In genomic region chr2L:2830341-2830800, dm6 we compare ENCODE assay signal across 1 fruit fly cellular context.
TF ChIP-seq lines count a peak whose summit lies in the region.

No protein-coding gene starts in this region.

TF ChIP-seq in whole organism, embryonic, 481 proteins besides CTCF, POLR2A, EP300 and RAD21 (continued from another document and continues in another):
- TF ChIP-seq CG8944 (GFP tag; optimal IDR thresholded peaks at IDR 0.05; lab: Kevin White, UChicago) (no peak), Hr3 (GFP tag; optimal IDR thresholded peaks at IDR 0.05; lab: Kevin White, UChicago) (peak; percentile 82), pros (GFP tag; optimal IDR thresholded peaks at IDR 0.05; lab: Kevin White, UChicago) (peak; percentile 6), CG10209 (GFP tag; optimal IDR thresholded peaks at IDR 0.05; lab: Kevin White, UChicago) (peak; percentile 89), Dek (tag; optimal IDR thresholded peaks at IDR 0.05; lab: Kevin White, UChicago) (peak; percentile 76), Pdp1 (GFP tag; optimal IDR thresholded peaks at IDR 0.05; lab: Kevin White, UChicago) (peak; percentile 65 to 74), pita (GFP tag; optimal IDR thresholded peaks at IDR 0.05; lab: Kevin White, UChicago) (no peak), CG15696 (tag; optimal IDR thresholded peaks at IDR 0.05; lab: Kevin White, UChicago) (peak; percentile 86), Lim3 (GFP tag; IDR thresholded peaks at IDR 0.05; lab: Robert Waterston, UW) (no peak), Antp (GFP tag; optimal IDR thresholded peaks at IDR 0.05; lab: Kevin White, UChicago) (peak; percentile 7), CG17568 (GFP tag; optimal IDR thresholded peaks at IDR 0.05; lab: Kevin White, UChicago) (peak; percentile 83), CG8359 (GFP tag; optimal IDR thresholded peaks at IDR 0.05; lab: Kevin White, UChicago; ENCODE audit: borderline replicate concordance) (peak; percentile 83), kah (GFP tag; optimal IDR thresholded peaks at IDR 0.05; lab: Kevin White, UChicago) (peak; percentile 71), Ssrp (tag; optimal IDR thresholded peaks at IDR 0.05; lab: Kevin White, UChicago) (peak; percentile 92), Vsx1 (GFP tag; optimal IDR thresholded peaks at IDR 0.05; lab: Kevin White, UChicago) (peak; percentile 77), pnt (GFP tag; optimal IDR thresholded peaks at IDR 0.05; lab: Kevin White, UChicago) (peak; percentile 36), Kr (GFP tag; optimal IDR thresholded peaks at IDR 0.05; lab: Kevin White, UChicago) (peak; percentile 49), CG7556 (GFP tag; optimal IDR thresholded peaks at IDR 0.05; lab: Kevin White, UChicago) (peak; percentile 97), CG15479 (GFP tag; optimal IDR thresholded peaks at IDR 0.05; lab: Kevin White, UChicago) (no peak), CG17328 (GFP tag; IDR thresholded peaks at IDR 0.05; lab: Robert Waterston, UW) (no peak; the same call in none of the 2 replicates), CG7963 (GFP tag; IDR thresholded peaks at IDR 0.05; lab: Robert Waterston, UW; ENCODE audit: partially characterized antibody) (no peak), CG7271 (tag; optimal IDR thresholded peaks at IDR 0.05; lab: Kevin White, UChicago) (no peak), eyg (GFP tag; optimal IDR thresholded peaks at IDR 0.05; lab: Kevin White, UChicago) (no peak), CG17612 (GFP tag; IDR thresholded peaks at IDR 0.05; lab: Robert Waterston, UW) (peak; percentile 39; the same call in 1 of the 2 replicates), Fer1 (GFP tag; optimal IDR thresholded peaks at IDR 0.05; lab: Kevin White, UChicago) (peak; percentile 89), cato (GFP tag; optimal IDR thresholded peaks at IDR 0.05; lab: Kevin White, UChicago; ENCODE audit: borderline replicate concordance) (peak; percentile 55), CG2712 (tag; optimal IDR thresholded peaks at IDR 0.05; lab: Kevin White, UChicago) (peak; percentile 95), bsh (GFP tag; optimal IDR thresholded peaks at IDR 0.05; lab: Kevin White, UChicago) (peak; percentile 85 to 93), danr (GFP tag; IDR thresholded peaks at IDR 0.05; lab: Robert Waterston, UW) (peak; percentile 78), so (GFP tag; IDR thresholded peaks at IDR 0.05; lab: Robert Waterston, UW) (peak; percentile 82), CG10979 (tag; optimal IDR thresholded peaks at IDR 0.05; lab: Kevin White, UChicago) (peak; percentile 96), Bgb (GFP tag; IDR thresholded peaks at IDR 0.05; lab: Robert Waterston, UW; ENCODE audit: partially characterized antibody) (no peak), cwo (GFP tag; optimal IDR thresholded peaks at IDR 0.05; lab: Kevin White, UChicago) (peak; percentile 77), CG7928 (GFP tag; optimal IDR thresholded peaks at IDR 0.05; lab: Kevin White, UChicago) (peak; percentile 68), CG18262 (tag; optimal IDR thresholded peaks at IDR 0.05; lab: Kevin White, UChicago) (peak; percentile 98), Jarid2 (GFP tag; optimal IDR thresholded peaks at IDR 0.05; lab: Kevin White, UChicago) (peak; percentile 42), CG8388 (GFP tag; optimal IDR thresholded peaks at IDR 0.05; lab: Kevin White, UChicago) (peak; percentile 87), Tbp (GFP tag; optimal IDR thresholded peaks at IDR 0.05; lab: Kevin White, UChicago) (no peak), CG6765 (GFP tag; optimal IDR thresholded peaks at IDR 0.05; lab: Kevin White, UChicago) (peak; percentile 87), CG13894 (tag; optimal IDR thresholded peaks at IDR 0.05; lab: Kevin White, UChicago) (peak; percentile 8), ewg (GFP tag; optimal IDR thresholded peaks at IDR 0.05; lab: Kevin White, UChicago) (peak; percentile 77), CHES-1-like (GFP tag; optimal IDR thresholded peaks at IDR 0.05; lab: Kevin White, UChicago) (peak; percentile 50), CG33213 (GFP tag; optimal IDR thresholded peaks at IDR 0.05; lab: Kevin White, UChicago) (peak; percentile 47), gfzf (GFP tag; optimal IDR thresholded peaks at IDR 0.05; lab: Kevin White, UChicago) (no peak), ac (GFP tag; optimal IDR thresholded peaks at IDR 0.05; lab: Kevin White, UChicago) (peak; percentile 59), Hr78 (GFP tag; optimal IDR thresholded peaks at IDR 0.05; lab: Kevin White, UChicago) (peak in 1 of 2 experiments; percentile 80), nerfin-2 (GFP tag; IDR thresholded peaks at IDR 0.05; lab: Robert Waterston, UW; ENCODE audit: partially characterized antibody) (no peak), dpn (GFP tag; optimal IDR thresholded peaks at IDR 0.05; lab: Kevin White, UChicago) (peak; percentile 70 to 79), CG13287 (GFP tag; IDR thresholded peaks at IDR 0.05; lab: Robert Waterston, UW; ENCODE audit: partially characterized antibody) (no peak), hth (optimal IDR thresholded peaks at IDR 0.05; lab: Kevin White, UChicago) (no peak), wek (GFP tag; optimal IDR thresholded peaks at IDR 0.05; lab: Kevin White, UChicago) (no peak), CG4854 (GFP tag; optimal IDR thresholded peaks at IDR 0.05; lab: Kevin White, UChicago) (peak; percentile 76), sens (GFP tag; lab: Kevin White, UChicago) (peak; percentile 96), Dp (GFP tag; optimal IDR thresholded peaks at IDR 0.05; lab: Kevin White, UChicago) (no peak), sens-2 (GFP tag; IDR thresholded peaks at IDR 0.05; lab: Robert Waterston, UW) (no peak; the same call in 1 of the 2 replicates), bbx (GFP tag; IDR thresholded peaks at IDR 0.05; lab: Robert Waterston, UW; ENCODE audit: partially characterized antibody) (no peak), wdn (GFP tag; IDR thresholded peaks at IDR 0.05; lab: Robert Waterston, UW) (no peak), CG15011 (GFP tag; optimal IDR thresholded peaks at IDR 0.05; lab: Kevin White, UChicago) (peak; percentile 86), pfk (GFP tag; optimal IDR thresholded peaks at IDR 0.05; lab: Kevin White, UChicago) (no peak), CG11247 (GFP tag; IDR thresholded peaks at IDR 0.05; lab: Robert Waterston, UW) (peak; percentile 56), CG33557 (GFP tag; optimal IDR thresholded peaks at IDR 0.05; lab: Kevin White, UChicago) (peak; percentile 92), emc (GFP tag; optimal IDR thresholded peaks at IDR 0.05; lab: Kevin White, UChicago) (no peak), vfl (GFP tag; optimal IDR thresholded peaks at IDR 0.05; lab: Kevin White, UChicago) (peak; percentile 59), z (GFP tag; IDR thresholded peaks at IDR 0.05; lab: Robert Waterston, UW) (no peak), Chrac-16 (GFP tag; optimal IDR thresholded peaks at IDR 0.05; lab: Kevin White, UChicago) (peak; percentile 77), Myb (GFP tag; optimal IDR thresholded peaks at IDR 0.05; lab: Kevin White, UChicago) (peak; percentile 6), CG4820 (GFP tag; optimal IDR thresholded peaks at IDR 0.05; lab: Kevin White, UChicago) (peak; percentile 89), klu (GFP tag; IDR thresholded peaks at IDR 0.05; lab: Robert Waterston, UW) (peak; percentile 75; the same call in 1 of the 2 replicates), CG6254 (GFP tag; optimal IDR thresholded peaks at IDR 0.05; lab: Kevin White, UChicago) (peak; percentile 86), D19B (GFP tag; optimal IDR thresholded peaks at IDR 0.05; lab: Kevin White, UChicago) (peak; percentile 71), TFAM (GFP tag; optimal IDR thresholded peaks at IDR 0.05; lab: Kevin White, UChicago) (no peak), Sox102F (GFP tag; optimal IDR thresholded peaks at IDR 0.05; lab: Kevin White, UChicago) (peak; percentile 88), Fer2 (tag; optimal IDR thresholded peaks at IDR 0.05; lab: Kevin White, UChicago) (peak; percentile 63), CG10366 (GFP tag; IDR thresholded peaks at IDR 0.05; lab: Robert Waterston, UW) (peak; percentile 72), Bteb2 (GFP tag; optimal IDR thresholded peaks at IDR 0.05; lab: Kevin White, UChicago) (peak; percentile 66), CG31388 (GFP tag; optimal IDR thresholded peaks at IDR 0.05; lab: Kevin White, UChicago) (peak; percentile 41), CG1024 (GFP tag; IDR thresholded peaks at IDR 0.05; lab: Robert Waterston, UW) (no peak), fru (optimal IDR thresholded peaks at IDR 0.05; lab: Kevin White, UChicago) (no peak), crol (GFP tag; IDR thresholded peaks at IDR 0.05; lab: Robert Waterston, UW) (0 out of 2 replicates have a peak, but pooled peaks have one; percentile 1), da (GFP tag; optimal IDR thresholded peaks at IDR 0.05; lab: Kevin White, UChicago) (no peak), CG34422 (GFP tag; IDR thresholded peaks at IDR 0.05; lab: Robert Waterston, UW) (peak; percentile 69; the same call in 2 of the 3 replicates), chif (GFP tag; optimal IDR thresholded peaks at IDR 0.05; lab: Kevin White, UChicago) (peak; percentile 36 to 81), CG18619 (GFP tag; optimal IDR thresholded peaks at IDR 0.05; lab: Kevin White, UChicago) (peak; percentile 89), Hr51 (GFP tag; optimal IDR thresholded peaks at IDR 0.05; lab: Kevin White, UChicago) (peak; percentile 64 to 93), Meics (GFP tag; optimal IDR thresholded peaks at IDR 0.05; lab: Kevin White, UChicago) (peak; percentile 92), dmrt99B (tag; optimal IDR thresholded peaks at IDR 0.05; lab: Kevin White, UChicago) (peak; percentile 93), gcm2 (GFP tag; optimal IDR thresholded peaks at IDR 0.05; lab: Kevin White, UChicago) (peak; percentile 72), unpg (GFP tag; optimal IDR thresholded peaks at IDR 0.05; lab: Kevin White, UChicago) (peak; percentile 88), p53 (GFP tag; optimal IDR thresholded peaks at IDR 0.05; lab: Kevin White, UChicago) (no peak), kni (GFP tag; optimal IDR thresholded peaks at IDR 0.05; lab: Kevin White, UChicago) (peak; percentile 82), zf30C (GFP tag; optimal IDR thresholded peaks at IDR 0.05; lab: Kevin White, UChicago) (peak; percentile 80), CG10321 (GFP tag; IDR thresholded peaks at IDR 0.05; lab: Robert Waterston, UW) (peak; percentile 31; the same call in 1 of the 2 replicates), CG9727 (GFP tag; optimal IDR thresholded peaks at IDR 0.05; lab: Kevin White, UChicago) (peak; percentile 97), CG5180 (GFP tag; optimal IDR thresholded peaks at IDR 0.05; lab: Kevin White, UChicago) (peak; percentile 77), PHDP (tag; optimal IDR thresholded peaks at IDR 0.05; lab: Kevin White, UChicago) (peak; percentile 85), tin (GFP tag; optimal IDR thresholded peaks at IDR 0.05; lab: Kevin White, UChicago) (peak; percentile 89), CG10147 (GFP tag; optimal IDR thresholded peaks at IDR 0.05; lab: Kevin White, UChicago) (peak; percentile 93), CG1832 (GFP tag; optimal IDR thresholded peaks at IDR 0.05; lab: Kevin White, UChicago) (no peak), sima (GFP tag; optimal IDR thresholded peaks at IDR 0.05; lab: Kevin White, UChicago) (no peak), CG4617 (GFP tag; optimal IDR thresholded peaks at IDR 0.05; lab: Kevin White, UChicago; ENCODE audit: borderline replicate concordance) (peak; percentile 25), CG34376 (GFP tag; optimal IDR thresholded peaks at IDR 0.05; lab: Kevin White, UChicago) (peak; percentile 29), CG2116 (GFP tag; optimal IDR thresholded peaks at IDR 0.05; lab: Kevin White, UChicago) (peak; percentile 62), fd64A (GFP tag; optimal IDR thresholded peaks at IDR 0.05; lab: Kevin White, UChicago) (peak; percentile 46), CG14050 (GFP tag; IDR thresholded peaks at IDR 0.05; lab: Robert Waterston, UW) (peak; percentile 57; the same call in 2 of the 3 replicates), Rx (GFP tag; IDR thresholded peaks at IDR 0.05; lab: Robert Waterston, UW) (0 out of 2 replicates have a peak, but pooled peaks have one; percentile 28), Sox100B (GFP tag; optimal IDR thresholded peaks at IDR 0.05; lab: Kevin White, UChicago) (peak; percentile 97), CG9817 (tag; optimal IDR thresholded peaks at IDR 0.05; lab: Kevin White, UChicago) (peak; percentile 75), ssp (GFP tag; IDR thresholded peaks at IDR 0.05; lab: Robert Waterston, UW) (peak; percentile 65), CG11695 (GFP tag; IDR thresholded peaks at IDR 0.05; lab: Robert Waterston, UW) (peak; percentile 88), CG16815 (GFP tag; optimal IDR thresholded peaks at IDR 0.05; lab: Kevin White, UChicago) (peak; percentile 85), CG8924 (tag; optimal IDR thresholded peaks at IDR 0.05; lab: Kevin White, UChicago) (peak; percentile 94), sr (GFP tag; IDR thresholded peaks at IDR 0.05; lab: Robert Waterston, UW) (no peak), CG2875 (GFP tag; optimal IDR thresholded peaks at IDR 0.05; lab: Kevin White, UChicago) (peak; percentile 83), lov (optimal IDR thresholded peaks at IDR 0.05; lab: Kevin White, UChicago) (no peak), lov (GFP tag; IDR thresholded peaks at IDR 0.05; lab: Robert Waterston, UW) (no peak), kay (GFP tag; optimal IDR thresholded peaks at IDR 0.05; lab: Kevin White, UChicago) (peak; percentile 79), GATAe (GFP tag; conservative IDR thresholded peaks at IDR 0.05; lab: Robert Waterston, UW) (no peak), gsb (GFP tag; IDR thresholded peaks at IDR 0.05; lab: Robert Waterston, UW) (peak; percentile 35; the same call in 1 of the 2 replicates), prd (optimal IDR thresholded peaks at IDR 0.05; lab: Kevin White, UChicago) (no peak), prd (GFP tag; IDR thresholded peaks at IDR 0.05; lab: Robert Waterston, UW) (peak; percentile 82), CG9609 (GFP tag; optimal IDR thresholded peaks at IDR 0.05; lab: Kevin White, UChicago) (no peak), CG17802 (tag; optimal IDR thresholded peaks at IDR 0.05; lab: Kevin White, UChicago) (peak; percentile 27), sqz (GFP tag; optimal IDR thresholded peaks at IDR 0.05; lab: Kevin White, UChicago) (peak; percentile 74), CG3065 (GFP tag; optimal IDR thresholded peaks at IDR 0.05; lab: Kevin White, UChicago) (peak; percentile 17), CG4360 (GFP tag; IDR thresholded peaks at IDR 0.05; lab: Robert Waterston, UW) (no peak), Mes4 (GFP tag; optimal IDR thresholded peaks at IDR 0.05; lab: Kevin White, UChicago) (no peak), Sry-β (GFP tag; optimal IDR thresholded peaks at IDR 0.05; lab: Kevin White, UChicago) (peak; percentile 46), lola (GFP tag; optimal IDR thresholded peaks at IDR 0.05; lab: Kevin White, UChicago) (peak in 1 of 3 experiments; percentile 97), CG13424 (tag; optimal IDR thresholded peaks at IDR 0.05; lab: Kevin White, UChicago) (peak; percentile 95), fd3F (GFP tag; optimal IDR thresholded peaks at IDR 0.05; lab: Kevin White, UChicago) (peak; percentile 73), CG31441 (GFP tag; IDR thresholded peaks at IDR 0.05; lab: Robert Waterston, UW) (peak; percentile 94)
